Worm (Caenorhabditis elegans) whole organism, L4 larva: ENCODE data around the gene mboa-3.
A peak's percentile ranks its signal among the peaks of the same experiment; 100 is the strongest.

Experiments
- F37D6.2 ChIP-seq: sonication (generic microtip); optimal IDR thresholded peaks from 2 replicates; lab custom pipeline; 2016; ENCODE audit warnings: mild to moderate bottlenecking, missing genetic modification characterization, missing compliant biosample characterization
- R02D3.7 ChIP-seq: fragments of 150-350 bp; sonication (generic microtip); optimal IDR thresholded peaks from 3 replicates; lab custom pipeline; 2014; ENCODE audit warnings: missing biosample characterization, missing genetic modification characterization
- T20F7.1 ChIP-seq: fragments of 200-800 bp; sonication (Bioruptor generic); optimal IDR thresholded peaks from 2 replicates; lab custom pipeline; 2018; ENCODE audit warnings: mild to moderate bottlenecking, missing genetic modification characterization, missing compliant biosample characterization
- Y105C5A.15 ChIP-seq: fragments of 200-800 bp; sonication (Bioruptor generic); IDR thresholded peaks from 2 replicates; pipeline ENCODE4 v1.3.6; 2022; ENCODE audit warnings: missing genetic modification characterization, missing compliant biosample characterization
- Y75B8A.6 ChIP-seq: fragments of 200-800 bp; sonication (Bioruptor generic); IDR thresholded peaks from 2 replicates; pipeline ENCODE4 v1.3.6; 2022; ENCODE audit warnings: missing genetic modification reagents, missing genetic modification characterization, missing compliant biosample characterization
- ZK546.5 ChIP-seq, 2 experiments: sonication (generic microtip); optimal IDR thresholded peaks; 2 replicates each; lab custom pipeline; 2017; ENCODE audit warnings: missing biosample characterization in 2 of 2, missing genetic modification characterization in 2 of 2
- aha-1 ChIP-seq: fragments of 150-350 bp; peaks from one replicate; lab custom pipeline; 2014; ENCODE audit warnings: missing biosample characterization, missing genetic modification characterization
- aly-2 ChIP-seq: sonication (generic microtip); optimal IDR thresholded peaks from 2 replicates; lab custom pipeline; 2018; ENCODE audit warnings: missing biosample characterization, missing genetic modification characterization
- attf-4 ChIP-seq: sonication (generic microtip); optimal IDR thresholded peaks from 3 replicates; lab custom pipeline; 2017; ENCODE audit warnings: missing biosample characterization, missing genetic modification characterization
- ceh-32 ChIP-seq: sonication (generic microtip); optimal IDR thresholded peaks from 2 replicates; lab custom pipeline; 2016; ENCODE audit warnings: mild to moderate bottlenecking, missing genetic modification characterization, missing compliant biosample characterization; ENCODE audit not compliant: poor library complexity
- cey-2 ChIP-seq: sonication (generic microtip); optimal IDR thresholded peaks from 3 replicates; lab custom pipeline; 2017; ENCODE audit warnings: missing genetic modification characterization, mild to moderate bottlenecking, missing compliant biosample characterization, antibody characterized with exemption, borderline replicate concordance; ENCODE audit not compliant: insufficient read depth
- daf-16 ChIP-seq, 3 experiments: sonication (generic microtip); optimal IDR thresholded peaks; 2 replicates each; lab custom pipeline; 2016 to 2017; ENCODE audit warnings: missing genetic modification characterization in 3 of 3, missing genetic modification reagents in 3 of 3, mild to moderate bottlenecking in 2 of 3, missing compliant biosample characterization in 2 of 3, missing biosample characterization in 1 of 3, moderate library complexity in 1 of 3
- egl-27 ChIP-seq: sonication (generic microtip); optimal IDR thresholded peaks from 3 replicates; lab custom pipeline; 2017; ENCODE audit warnings: missing biosample characterization, missing genetic modification reagents, missing genetic modification characterization
- gei-8 ChIP-seq: fragments of 200-800 bp; sonication (Bioruptor generic); optimal IDR thresholded peaks from 2 replicates; lab custom pipeline; 2018; ENCODE audit warnings: mild to moderate bottlenecking, missing genetic modification characterization, missing compliant biosample characterization
- hlh-30 ChIP-seq: sonication (generic microtip); optimal IDR thresholded peaks from 2 replicates; lab custom pipeline; 2017; ENCODE audit warnings: antibody characterized with exemption, mild to moderate bottlenecking, missing genetic modification characterization, missing compliant biosample characterization; ENCODE audit not compliant: insufficient read depth
- jun-1 ChIP-seq: fragments of 150-350 bp; optimal IDR thresholded peaks from 2 replicates; lab custom pipeline; 2014; ENCODE audit warnings: missing biosample characterization, missing genetic modification reagents, missing genetic modification characterization
- lsy-2 ChIP-seq, 2 experiments: fragments of 150-350 bp in 1 of 2; sonication (generic microtip) in 1 of 2; optimal IDR thresholded peaks; 2 replicates each; lab custom pipeline; 2014 to 2017; ENCODE audit warnings: missing biosample characterization in 2 of 2, missing genetic modification characterization in 2 of 2
- madf-5 ChIP-seq, 2 experiments: fragments of 200-800 bp; sonication (Bioruptor generic); IDR thresholded peaks; 2 replicates each; pipeline ENCODE4 v1.3.6; 2022; ENCODE audit warnings: missing compliant biosample characterization in 2 of 2, missing genetic modification characterization in 2 of 2
- madf-9 ChIP-seq: fragments of 200-800 bp; sonication (Bioruptor generic); conservative IDR thresholded peaks from 2 replicates; pipeline ENCODE4 v1.3.6; 2022; ENCODE audit warnings: missing genetic modification reagents, missing genetic modification characterization, missing compliant biosample characterization
- mdt-29 ChIP-seq: fragments of 200-800 bp; sonication (Bioruptor generic); IDR thresholded peaks from 2 replicates; pipeline ENCODE4 v1.3.6; 2022; ENCODE audit warnings: missing genetic modification reagents, missing genetic modification characterization, missing compliant biosample characterization
- mep-1 ChIP-seq: fragments of 150-350 bp; sonication (generic microtip); optimal IDR thresholded peaks from 3 replicates; lab custom pipeline; 2014; ENCODE audit warnings: missing biosample characterization, missing genetic modification characterization
- mes-2 ChIP-seq: sonication (generic microtip); optimal IDR thresholded peaks from 2 replicates; lab custom pipeline; 2016; ENCODE audit warnings: missing genotype, mild to moderate bottlenecking, missing genetic modification characterization, missing compliant biosample characterization; ENCODE audit not compliant: poor library complexity, severe bottlenecking
- mxl-2 ChIP-seq: fragments of 200-800 bp; sonication (Bioruptor generic); conservative IDR thresholded peaks from 2 replicates; pipeline ENCODE4 v1.3.6; 2022; ENCODE audit warnings: missing genetic modification reagents, missing genetic modification characterization, missing compliant biosample characterization
- mxl-3 ChIP-seq: fragments of 200-800 bp; sonication (Bioruptor generic); optimal IDR thresholded peaks from 2 replicates; lab custom pipeline; 2018; ENCODE audit warnings: mild to moderate bottlenecking, missing genetic modification characterization, missing compliant biosample characterization
- nhr-11 ChIP-seq: fragments of 150-350 bp; optimal IDR thresholded peaks from 2 replicates; lab custom pipeline; 2014; ENCODE audit warnings: missing biosample characterization, missing genetic modification characterization
- nhr-25 ChIP-seq: sonication (generic microtip); optimal IDR thresholded peaks from 2 replicates; lab custom pipeline; 2017; ENCODE audit warnings: missing genetic modification characterization, mild to moderate bottlenecking, missing compliant biosample characterization, antibody characterized with exemption, moderate library complexity, borderline replicate concordance; ENCODE audit not compliant: insufficient read depth
- nhr-42 ChIP-seq: fragments of 200-800 bp; sonication (Bioruptor generic); IDR thresholded peaks from 2 replicates; pipeline ENCODE4 v1.3.6; 2022; ENCODE audit warnings: missing genetic modification characterization, missing compliant biosample characterization
- nhr-76 ChIP-seq: fragments of 150-350 bp; optimal IDR thresholded peaks from 2 replicates; lab custom pipeline; 2014; ENCODE audit warnings: missing biosample characterization, missing genetic modification characterization
- nhr-77 ChIP-seq: fragments of 150-350 bp; optimal IDR thresholded peaks from 2 replicates; lab custom pipeline; 2014; ENCODE audit warnings: missing biosample characterization, missing genetic modification characterization
- php-3 ChIP-seq: fragments of 200-800 bp; sonication (Bioruptor generic); IDR thresholded peaks from 2 replicates; pipeline ENCODE4 v1.3.6; 2022; ENCODE audit warnings: missing genetic modification reagents, missing genetic modification characterization, missing compliant biosample characterization
- pqm-1 ChIP-seq: sonication (generic microtip); optimal IDR thresholded peaks from 2 replicates; lab custom pipeline; 2017; ENCODE audit warnings: missing biosample characterization, missing genetic modification characterization
- rbr-2 ChIP-seq: sonication (generic microtip); optimal IDR thresholded peaks from 2 replicates; lab custom pipeline; 2016; ENCODE audit warnings: missing genotype, missing genetic modification characterization, missing compliant biosample characterization
- saeg-2 ChIP-seq: fragments of 200-800 bp; sonication (Bioruptor generic); IDR thresholded peaks from 2 replicates; pipeline ENCODE4 v1.3.6; 2022; ENCODE audit warnings: missing genetic modification reagents, missing genetic modification characterization, missing compliant biosample characterization
- set-16 ChIP-seq: fragments of 200-800 bp; sonication (Bioruptor generic); IDR thresholded peaks from 2 replicates; pipeline ENCODE4 v1.3.6; 2022; ENCODE audit warnings: missing genetic modification reagents, missing genetic modification characterization, missing compliant biosample characterization
- snpc-1.2 ChIP-seq: fragments of 200-800 bp; sonication (Bioruptor generic); IDR thresholded peaks from 2 replicates; pipeline ENCODE4 v1.3.6; 2022; ENCODE audit warnings: missing genetic modification reagents, missing genetic modification characterization, missing compliant biosample characterization
- tra-1 ChIP-seq: fragments of 200-800 bp; sonication (Bioruptor generic); IDR thresholded peaks from 2 replicates; pipeline ENCODE4 v1.3.6; 2022; ENCODE audit warnings: missing genetic modification reagents, missing genetic modification characterization, missing compliant biosample characterization
- unc-39 ChIP-seq: sonication (generic microtip); optimal IDR thresholded peaks from 2 replicates; lab custom pipeline; 2017; ENCODE audit warnings: missing biosample characterization, missing genetic modification characterization
- unc-62 ChIP-seq, 3 experiments: fragments of 150-350 bp in 1 of 3; sonication (generic microtip); optimal IDR thresholded peaks in 2 of 3; peaks in 1 of 3; 1 replicate in 1 of 3; 2 replicates in 2 of 3; lab custom pipeline; 2014 to 2017; ENCODE audit warnings: missing biosample characterization in 3 of 3, missing genetic modification characterization in 3 of 3, missing genetic modification reagents in 3 of 3, missing genotype in 1 of 3
- vab-7 ChIP-seq: fragments of 200-800 bp; sonication (Bioruptor generic); IDR thresholded peaks from 2 replicates; pipeline ENCODE4 v1.3.6; 2022; ENCODE audit warnings: missing genetic modification reagents, missing genetic modification characterization, missing compliant biosample characterization
- zag-1 ChIP-seq: fragments of 150-350 bp; optimal IDR thresholded peaks from 2 replicates; lab custom pipeline; 2014; ENCODE audit warnings: missing biosample characterization, missing genetic modification characterization
- zfp-2 ChIP-seq: sonication (generic microtip); optimal IDR thresholded peaks from 2 replicates; lab custom pipeline; 2016; ENCODE audit warnings: mild to moderate bottlenecking, missing genetic modification characterization, missing compliant biosample characterization
- zfp-3 ChIP-seq: fragments of 200-800 bp; sonication (Bioruptor generic); conservative IDR thresholded peaks from 2 replicates; pipeline ENCODE4 v1.3.6; 2022; ENCODE audit warnings: missing genetic modification reagents, missing genetic modification characterization, missing compliant biosample characterization
- zip-11 ChIP-seq: fragments of 200-800 bp; sonication (Bioruptor generic); IDR thresholded peaks from 2 replicates; pipeline ENCODE4 v1.3.6; 2022; ENCODE audit warnings: missing genetic modification characterization, missing compliant biosample characterization
- ztf-11 ChIP-seq: fragments of 150-350 bp; optimal IDR thresholded peaks from 2 replicates; lab custom pipeline; 2014; ENCODE audit warnings: missing biosample characterization, missing genetic modification characterization

Gene mboa-3

ce11 chrX:5489538-5489937 lies 33.1 kb downstream of the mboa-3 start, which contains the start of gene F55D1.1:
TSS of gene F55D1.1 (plus strand) at chrX:5489838.
- no peak for TF ChIP-seq ZK546.5 (tag; optimal IDR thresholded peaks at IDR 0.05; lab: Kevin White, UChicago)
- TF ChIP-seq gei-8 (GFP tag; lab: Kevin White, UChicago), result no peak
- no peak for TF ChIP-seq F37D6.2
- no peak for TF ChIP-seq unc-39
- no peak for TF ChIP-seq T20F7.1 (GFP tag; lab: Kevin White, UChicago)
- no peak for TF ChIP-seq Y105C5A.15 (GFP tag; lab: Robert Waterston, UW)
- no peak for TF ChIP-seq madf-5 (GFP tag; IDR thresholded peaks at IDR 0.05; lab: Robert Waterston, UW)
- no peak for TF ChIP-seq ceh-32 (tag; lab: Kevin White, UChicago)
- no peak for TF ChIP-seq aha-1 (tag; lab: Kevin White, UChicago)
- TF ChIP-seq jun-1 (tag; lab: Kevin White, UChicago), result no peak

ce11 chrX:5488867-5489266 lies 33.8 kb downstream of the mboa-3 start:
- TF ChIP-seq saeg-2 (GFP tag; lab: Robert Waterston, UW) (no peak), nhr-42 (GFP tag; lab: Robert Waterston, UW) (no peak), egl-27 (tag; lab: Kevin White, UChicago) (no peak), hlh-30 (tag; lab: Kevin White, UChicago) (no peak), nhr-76 (tag; lab: Kevin White, UChicago) (no peak), ztf-11 (tag; lab: Kevin White, UChicago) (no peak), Y105C5A.15 (GFP tag; lab: Robert Waterston, UW) (no peak), cey-2 (tag; lab: Kevin White, UChicago) (no peak), madf-9 (no peak), jun-1 (tag; lab: Kevin White, UChicago) (no peak), R02D3.7 (no peak), php-3 (no peak), aly-2 (tag; lab: Kevin White, UChicago) (no peak), vab-7 (no peak), pqm-1 (tag; lab: Kevin White, UChicago) (no peak), zip-11 (GFP tag; lab: Robert Waterston, UW) (no peak), zfp-3 (no peak), tra-1 (GFP tag; lab: Robert Waterston, UW) (no peak), nhr-11 (no peak)

ce11 chrX:5485931-5486537 lies 36.6 kb downstream of the mboa-3 start, which contains the start of gene C25F6.1:
TSS of gene C25F6.1 (plus strand) at chrX:5486487.
- TF ChIP-seq nhr-77 (no peak), unc-39 (no peak), T20F7.1 (GFP tag; lab: Kevin White, UChicago) (no peak), Y75B8A.6 (GFP tag; lab: Robert Waterston, UW) (no peak), snpc-1.2 (GFP tag; lab: Robert Waterston, UW) (no peak), nhr-25 (no peak), mes-2 (tag; lab: Kevin White, UChicago) (peak; percentile 61), aha-1 (tag; lab: Kevin White, UChicago) (peak; percentile 57), zfp-2 (tag; lab: Kevin White, UChicago) (no peak), unc-62 (GFP tag; optimal IDR thresholded peaks at IDR 0.05 in 1 of 2; lab: Kevin White, UChicago) (peak in 1 of 2 experiments; percentile 81), unc-62 (tag; optimal IDR thresholded peaks at IDR 0.05; lab: Kevin White, UChicago) (no peak), zag-1 (tag; lab: Kevin White, UChicago) (no peak), rbr-2 (tag; lab: Kevin White, UChicago) (no peak), attf-4 (tag; lab: Kevin White, UChicago) (no peak), mxl-3 (GFP tag; lab: Kevin White, UChicago) (no peak), set-16 (GFP tag; lab: Robert Waterston, UW) (no peak), nhr-42 (GFP tag; lab: Robert Waterston, UW) (no peak), aly-2 (tag; lab: Kevin White, UChicago) (no peak), jun-1 (tag; lab: Kevin White, UChicago) (no peak), daf-16 (GFP tag; optimal IDR thresholded peaks at IDR 0.05; lab: Kevin White, UChicago) (no peak), daf-16 (tag; optimal IDR thresholded peaks at IDR 0.05; lab: Kevin White, UChicago) (peak; percentile 14), mdt-29 (GFP tag; lab: Robert Waterston, UW) (no peak), madf-5 (GFP tag; IDR thresholded peaks at IDR 0.05; lab: Robert Waterston, UW) (no peak), mxl-2 (GFP tag; lab: Robert Waterston, UW) (no peak), mep-1 (tag; lab: Kevin White, UChicago) (peak; percentile 38), lsy-2 (tag; optimal IDR thresholded peaks at IDR 0.05; lab: Kevin White, UChicago) (peak in 1 of 2 experiments; percentile 30)
